Worm (Caenorhabditis elegans) whole organism, L3 larva: Measurements from ENCODE around the gene hpr-9.

Experiments used
- R02D3.7 ChIP-seq: fragments of 150-350 bp; optimal IDR thresholded peaks from 2 replicates; lab custom pipeline; 2014; ENCODE audit warnings: missing biosample characterization, missing genetic modification characterization
- ZK546.5 ChIP-seq: sonication (generic microtip); optimal IDR thresholded peaks from 2 replicates; lab custom pipeline; 2017; ENCODE audit warnings: missing biosample characterization, missing genetic modification characterization
- aly-2 ChIP-seq: fragments of 150-350 bp; optimal IDR thresholded peaks from 2 replicates; lab custom pipeline; 2014; ENCODE audit warnings: missing biosample characterization, missing genetic modification characterization
- ceh-16 ChIP-seq: sonication (generic microtip); optimal IDR thresholded peaks from 2 replicates; lab custom pipeline; 2017; ENCODE audit warnings: missing biosample characterization, missing genetic modification characterization
- ceh-28 ChIP-seq: fragments of 150-350 bp; optimal IDR thresholded peaks from 2 replicates; lab custom pipeline; 2014; ENCODE audit warnings: missing biosample characterization, missing genetic modification reagents, missing genetic modification characterization
- ceh-82 ChIP-seq: fragments of 150-350 bp; optimal IDR thresholded peaks from 2 replicates; lab custom pipeline; 2014; ENCODE audit warnings: missing biosample characterization, missing genetic modification characterization
- ceh-9 ChIP-seq: sonication (generic microtip); optimal IDR thresholded peaks from 2 replicates; lab custom pipeline; 2018; ENCODE audit warnings: missing biosample characterization, missing genetic modification characterization
- daf-12 ChIP-seq: fragments of 150-350 bp; optimal IDR thresholded peaks from 2 replicates; lab custom pipeline; 2014; ENCODE audit warnings: missing biosample characterization, missing genetic modification reagents, missing genetic modification characterization
- egl-27 ChIP-seq: sonication (generic microtip); optimal IDR thresholded peaks from 4 replicates; lab custom pipeline; 2017; ENCODE audit warnings: missing biosample characterization, missing genetic modification reagents, missing genetic modification characterization
- egl-5 ChIP-seq: fragments of 150-350 bp; optimal IDR thresholded peaks from 2 replicates; lab custom pipeline; 2017; ENCODE audit warnings: missing biosample characterization, missing genetic modification reagents, missing genetic modification characterization, inconsistent platforms
- elt-2 ChIP-seq: sonication (generic microtip); optimal IDR thresholded peaks from 2 replicates; lab custom pipeline; 2016; ENCODE audit warnings: missing genetic modification reagents, mild to moderate bottlenecking, missing genetic modification characterization, missing compliant biosample characterization
- elt-3 ChIP-seq, 3 experiments: fragments of 150-350 bp in 1 of 3; sonication (generic microtip) in 2 of 3; optimal IDR thresholded peaks; 2 replicates in 2 of 3; 4 replicates in 1 of 3; lab custom pipeline; 2014 to 2017; ENCODE audit warnings: missing biosample characterization in 3 of 3, missing genetic modification characterization in 3 of 3
- fkh-10 ChIP-seq: sonication (generic microtip); optimal IDR thresholded peaks from 2 replicates; lab custom pipeline; 2017; ENCODE audit warnings: missing biosample characterization, missing genetic modification reagents, missing genetic modification characterization
- hmg-11 ChIP-seq: sonication (generic microtip); optimal IDR thresholded peaks from 2 replicates; lab custom pipeline; 2016; ENCODE audit warnings: missing genetic modification characterization, missing compliant biosample characterization
- jun-1 ChIP-seq: fragments of 150-350 bp; optimal IDR thresholded peaks from 2 replicates; lab custom pipeline; 2014; ENCODE audit warnings: missing biosample characterization, missing genetic modification reagents, missing genetic modification characterization
- lin-15B ChIP-seq: fragments of 150-350 bp; optimal IDR thresholded peaks from 2 replicates; lab custom pipeline; 2014; ENCODE audit warnings: missing biosample characterization, missing genetic modification characterization
- lin-39 ChIP-seq: fragments of 150-350 bp; optimal IDR thresholded peaks from 2 replicates; lab custom pipeline; 2018; ENCODE audit warnings: missing biosample characterization, missing genetic modification reagents, missing genetic modification characterization
- mdl-1 ChIP-seq: fragments of 150-350 bp; optimal IDR thresholded peaks from 2 replicates; lab custom pipeline; 2014; ENCODE audit warnings: missing biosample characterization, missing genetic modification characterization
- mml-1 ChIP-seq: fragments of 150-350 bp; sonication (generic microtip); optimal IDR thresholded peaks from 3 replicates; lab custom pipeline; 2014; ENCODE audit warnings: missing biosample characterization, missing genetic modification characterization
- nfya-1 ChIP-seq: sonication (generic microtip); optimal IDR thresholded peaks from 2 replicates; lab custom pipeline; 2017; ENCODE audit warnings: missing genetic modification characterization, mild to moderate bottlenecking, missing compliant biosample characterization, antibody characterized with exemption, moderate library complexity; ENCODE audit not compliant: insufficient read depth
- nhr-11 ChIP-seq: fragments of 150-350 bp; optimal IDR thresholded peaks from 2 replicates; lab custom pipeline; 2014; ENCODE audit warnings: missing biosample characterization, missing genetic modification characterization
- nhr-12 ChIP-seq: fragments of 150-350 bp; optimal IDR thresholded peaks from 2 replicates; lab custom pipeline; 2014; ENCODE audit warnings: missing biosample characterization, missing genetic modification characterization
- nhr-23 ChIP-seq: fragments of 150-350 bp; optimal IDR thresholded peaks from 2 replicates; lab custom pipeline; 2014; ENCODE audit warnings: missing biosample characterization, missing genetic modification reagents, missing genetic modification characterization
- nhr-25 ChIP-seq: sonication (generic microtip); optimal IDR thresholded peaks from 2 replicates; lab custom pipeline; 2017; ENCODE audit warnings: missing biosample characterization, missing genetic modification characterization
- nhr-28 ChIP-seq: fragments of 150-350 bp; optimal IDR thresholded peaks from 2 replicates; lab custom pipeline; 2014; ENCODE audit warnings: missing biosample characterization, missing genetic modification characterization
- nhr-67 ChIP-seq: fragments of 150-350 bp; optimal IDR thresholded peaks from 2 replicates; lab custom pipeline; 2014; ENCODE audit warnings: missing biosample characterization, missing genetic modification characterization
- nhr-76 ChIP-seq: fragments of 150-350 bp; sonication (generic microtip); optimal IDR thresholded peaks from 5 replicates; lab custom pipeline; 2014; ENCODE audit warnings: missing biosample characterization, missing genetic modification characterization
- nhr-77 ChIP-seq: fragments of 150-350 bp; optimal IDR thresholded peaks from 2 replicates; lab custom pipeline; 2014; ENCODE audit warnings: missing biosample characterization, missing genetic modification characterization
- pha-4 ChIP-seq: fragments of 150-350 bp; optimal IDR thresholded peaks from 2 replicates; lab custom pipeline; 2014; ENCODE audit warnings: missing biosample characterization, missing genetic modification reagents, missing genetic modification characterization
- pqm-1 ChIP-seq: fragments of 150-350 bp; optimal IDR thresholded peaks from 2 replicates; lab custom pipeline; 2017; ENCODE audit warnings: missing biosample characterization, missing genetic modification characterization, inconsistent platforms
- sea-2 ChIP-seq: fragments of 150-350 bp; sonication (generic microtip); optimal IDR thresholded peaks from 4 replicates; lab custom pipeline; 2014; ENCODE audit warnings: missing biosample characterization, missing genetic modification reagents, missing genetic modification characterization
- skn-1 ChIP-seq: fragments of 150-350 bp; optimal IDR thresholded peaks from 2 replicates; lab custom pipeline; 2014; ENCODE audit warnings: missing biosample characterization, missing genetic modification characterization
- snpc-4 ChIP-seq: fragments of 150-350 bp; optimal IDR thresholded peaks from 2 replicates; lab custom pipeline; 2014; ENCODE audit warnings: missing biosample characterization, missing genetic modification characterization
- tbx-2 ChIP-seq: sonication (generic microtip); optimal IDR thresholded peaks from 2 replicates; lab custom pipeline; 2016; ENCODE audit warnings: mild to moderate bottlenecking, missing genetic modification characterization, missing compliant biosample characterization
- unc-62 ChIP-seq: fragments of 150-350 bp; sonication (generic microtip); optimal IDR thresholded peaks from 4 replicates; lab custom pipeline; 2014; ENCODE audit warnings: missing biosample characterization, missing genetic modification reagents, missing genetic modification characterization
- ztf-11 ChIP-seq: fragments of 150-350 bp; optimal IDR thresholded peaks from 2 replicates; lab custom pipeline; 2014; ENCODE audit warnings: missing biosample characterization, missing genetic modification characterization
- ztf-4 ChIP-seq: fragments of 150-350 bp; optimal IDR thresholded peaks from 2 replicates; lab custom pipeline; 2014; ENCODE audit warnings: missing biosample characterization, missing genetic modification characterization

Gene hpr-9

ce11 chrIII:10634576-10634975, 13.2 kb downstream of the hpr-9 start:
- TF ChIP-seq elt-3 (tag; optimal IDR thresholded peaks at IDR 0.05; lab: Kevin White, UChicago) (no peak), aly-2 (tag; lab: Kevin White, UChicago) (no peak), elt-2 (tag; lab: Kevin White, UChicago) (no peak), nhr-25 (tag; lab: Kevin White, UChicago) (no peak), fkh-10 (GFP tag; lab: Kevin White, UChicago) (no peak), ZK546.5 (no peak), nhr-12 (tag; lab: Kevin White, UChicago) (no peak), ceh-28 (tag; lab: Kevin White, UChicago) (no peak), egl-5 (tag; lab: Kevin White, UChicago) (no peak), nhr-77 (tag; lab: Kevin White, UChicago) (no peak), unc-62 (no peak), tbx-2 (tag; lab: Kevin White, UChicago) (no peak), daf-12 (tag; lab: Kevin White, UChicago) (no peak), ceh-82 (tag; lab: Kevin White, UChicago) (no peak), nhr-67 (tag; lab: Kevin White, UChicago) (no peak), ceh-9 (tag; lab: Kevin White, UChicago) (no peak), ceh-16 (tag; lab: Kevin White, UChicago) (no peak), nhr-28 (tag; lab: Kevin White, UChicago) (no peak), nhr-11 (tag; lab: Kevin White, UChicago) (no peak), snpc-4 (tag; lab: Kevin White, UChicago) (no peak), pha-4 (peak; percentile 47), mdl-1 (tag; lab: Kevin White, UChicago) (no peak), nfya-1 (tag; lab: Kevin White, UChicago) (peak; percentile 44), mml-1 (tag; lab: Kevin White, UChicago) (no peak), nhr-23 (tag; lab: Kevin White, UChicago) (no peak), ztf-4 (tag; lab: Kevin White, UChicago) (no peak), lin-39 (tag; lab: Kevin White, UChicago) (peak; percentile 80), pqm-1 (no peak), lin-15B (tag; lab: Kevin White, UChicago) (peak; percentile 27)

- TF ChIP-seq ceh-28 (tag; lab: Kevin White, UChicago) (peak; percentile 4), pha-4 (peak; percentile 93), nhr-23 (tag; lab: Kevin White, UChicago) (peak; percentile 16), daf-12 (tag; lab: Kevin White, UChicago) (no peak), nhr-25 (tag; lab: Kevin White, UChicago) (peak; percentile 62), skn-1 (tag; lab: Kevin White, UChicago) (no peak), nfya-1 (tag; lab: Kevin White, UChicago) (peak; percentile 6)
Measured at ce11 chrIII:10636493-10637031, 15.2 kb downstream of the hpr-9 start.

- TF ChIP-seq skn-1 (tag; lab: Kevin White, UChicago), result no peak
- no peak for TF ChIP-seq nhr-67 (tag; lab: Kevin White, UChicago)
- TF ChIP-seq pha-4, result peak; percentile 31
- no peak for TF ChIP-seq R02D3.7 (tag; lab: Kevin White, UChicago)
Measured at ce11 chrIII:10637933-10638332, 16.6 kb downstream of the hpr-9 start.

- no peak for TF ChIP-seq nhr-76 (tag; lab: Kevin White, UChicago)
- TF ChIP-seq tbx-2 (tag; lab: Kevin White, UChicago), result no peak
- no peak for TF ChIP-seq nhr-12 (tag; lab: Kevin White, UChicago)
- TF ChIP-seq fkh-10 (GFP tag; lab: Kevin White, UChicago), result no peak
Measured at ce11 chrIII:10638339-10639021, 17.1 kb downstream of the hpr-9 start, which contains the start of gene Y39A1A.27. Y39A1A.27 (plus strand) TSS chrIII:10638971.

ce11 chrIII:10642781-10643180, 21.4 kb downstream of the hpr-9 start, which contains the start of the genes dhs-11 and orc-1:
dhs-11 (minus strand) TSS chrIII:10642865.
orc-1 (plus strand) TSS chrIII:10643129.
- peak; percentile 85 for TF ChIP-seq nfya-1 (tag; lab: Kevin White, UChicago)
- TF ChIP-seq unc-62, result no peak
- TF ChIP-seq pha-4, result peak; percentile 73
- TF ChIP-seq ZK546.5, result no peak
- no peak for TF ChIP-seq ceh-9 (tag; lab: Kevin White, UChicago)
- TF ChIP-seq nhr-67 (tag; lab: Kevin White, UChicago), result no peak
- no peak for TF ChIP-seq jun-1 (tag; lab: Kevin White, UChicago)
- TF ChIP-seq nhr-25 (tag; lab: Kevin White, UChicago), result peak; percentile 6
- TF ChIP-seq aly-2 (tag; lab: Kevin White, UChicago), result no peak
- TF ChIP-seq ceh-82 (tag; lab: Kevin White, UChicago), result no peak
- peak; percentile 6 for TF ChIP-seq lin-39 (tag; lab: Kevin White, UChicago)
- peak; percentile 45 for TF ChIP-seq lin-15B (tag; lab: Kevin White, UChicago)
- TF ChIP-seq nhr-23 (tag; lab: Kevin White, UChicago), result peak; percentile 25
- peak; percentile 34 for TF ChIP-seq snpc-4 (tag; lab: Kevin White, UChicago)
- no peak for TF ChIP-seq egl-5 (tag; lab: Kevin White, UChicago)
- TF ChIP-seq hmg-11 (tag; lab: Kevin White, UChicago), result peak; percentile 13
- TF ChIP-seq sea-2 (GFP tag; lab: Kevin White, UChicago), result no peak
- no peak for TF ChIP-seq egl-27 (tag; lab: Kevin White, UChicago)
- no peak for TF ChIP-seq ztf-11 (tag; lab: Kevin White, UChicago)
- no peak for TF ChIP-seq nhr-76 (tag; lab: Kevin White, UChicago)
- no peak for TF ChIP-seq ceh-16 (tag; lab: Kevin White, UChicago)
- TF ChIP-seq, all 47 proteins: peak for 8
